Fruit fly (Drosophila melanogaster) whole organism, adult: Measurements from ENCODE around the gene CG2875.

ENCODE experiments used
- CG12768 ChIP-seq: fragments of 200-800 bp; sonication (Bioruptor generic); optimal IDR thresholded peaks from 2 replicates; lab custom pipeline; 2017; ENCODE audit warnings: missing biosample characterization, missing genetic modification characterization, mild to moderate bottlenecking, moderate library complexity, missing genetic modification reagents
- CG14711 ChIP-seq: fragments of 200-800 bp; sonication (Bioruptor generic); optimal IDR thresholded peaks from 2 replicates; lab custom pipeline; 2018; ENCODE audit warnings: missing biosample characterization, mild to moderate bottlenecking, missing genetic modification characterization, moderate library complexity
- CG33017 ChIP-seq: fragments of 200-800 bp; sonication (Bioruptor generic); optimal IDR thresholded peaks from 2 replicates; lab custom pipeline; 2018; ENCODE audit warnings: missing biosample characterization, mild to moderate bottlenecking, missing genetic modification characterization, moderate library complexity
- Clk ChIP-seq: fragments of 200-800 bp; sonication (Bioruptor generic); optimal IDR thresholded peaks from 2 replicates; lab custom pipeline; 2017; ENCODE audit warnings: missing biosample characterization, missing genetic modification characterization
- Mnt ChIP-seq: fragments of 200-800 bp; sonication (Bioruptor generic); optimal IDR thresholded peaks from 2 replicates; lab custom pipeline; 2016; ENCODE audit warnings: missing biosample characterization, mild to moderate bottlenecking, missing genetic modification characterization
- bab1 ChIP-seq: fragments of 200-800 bp; sonication (Bioruptor generic); optimal IDR thresholded peaks from 3 replicates; lab custom pipeline; 2019; ENCODE audit warnings: missing biosample characterization, mild to moderate bottlenecking, missing genetic modification characterization, moderate library complexity
- kay ChIP-seq: fragments of 200-800 bp; sonication (Bioruptor generic); peaks from one replicate; lab custom pipeline; 2016; ENCODE audit warnings: missing biosample characterization, missing genetic modification characterization, borderline replicate concordance
- ovo ChIP-seq: fragments of 200-800 bp; sonication (Bioruptor generic); optimal IDR thresholded peaks from 2 replicates; lab custom pipeline; 2016; ENCODE audit warnings: missing biosample characterization, missing genetic modification characterization
- tj ChIP-seq: fragments of 200-800 bp; sonication (Bioruptor generic); optimal IDR thresholded peaks from 3 replicates; lab custom pipeline; 2017; ENCODE audit warnings: missing biosample characterization, mild to moderate bottlenecking, missing genetic modification characterization, moderate library complexity

DNA sequence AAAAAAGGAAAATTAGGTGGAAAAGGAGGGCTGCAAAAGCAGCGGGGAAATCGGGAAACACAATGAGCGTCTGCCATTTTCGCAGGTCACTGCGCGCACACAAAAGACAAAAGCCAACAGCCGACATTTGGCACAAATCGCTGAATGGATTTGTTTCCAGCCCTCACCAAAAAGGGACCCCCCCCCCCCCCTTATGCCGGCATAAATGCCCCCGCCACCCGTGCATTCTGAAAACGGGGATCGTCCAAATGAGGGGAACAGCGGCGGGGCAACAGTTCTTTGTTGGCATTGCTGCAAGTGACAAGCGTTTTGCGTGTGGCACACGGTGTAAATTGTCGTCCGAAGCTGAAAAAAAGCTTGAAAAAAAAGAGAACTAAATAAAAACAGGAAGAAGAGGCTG is 15.9 kb downstream of the CG2875 start, which contains the start of gene ppk8:
- TF ChIP-seq ovo (GFP tag; lab: Kevin White, UChicago) (no peak), kay (GFP tag; lab: Kevin White, UChicago) (no peak), CG12768 (GFP tag; lab: Kevin White, UChicago) (no peak), CG14711 (tag; lab: Kevin White, UChicago) (no peak), Clk (no peak), Mnt (GFP tag; lab: Kevin White, UChicago) (no peak), CG33017 (tag; lab: Kevin White, UChicago) (no peak), tj (GFP tag; lab: Kevin White, UChicago) (no peak), bab1 (GFP tag; lab: Kevin White, UChicago) (no peak)
